Worm (Caenorhabditis elegans): Measurements from ENCODE around the gene K02A6.2.
"Not testable (repeated sequence)": the region's sequence is repeated elsewhere in the genome, so short reads cannot be mapped to it uniquely, and the experiment has no call there.

K02A6.2 gene

ce11 chrX:8200206-8200605 lies 24.6 kb downstream of the K02A6.2 start:
- TF ChIP-seq nhr-25 (tag; optimal IDR thresholded peaks at IDR 0.05) (peak; percentile 81), lin-15B (tag; optimal IDR thresholded peaks at IDR 0.05) (no peak), nhr-23 (tag; optimal IDR thresholded peaks at IDR 0.05) (peak; percentile 65)

DNA sequence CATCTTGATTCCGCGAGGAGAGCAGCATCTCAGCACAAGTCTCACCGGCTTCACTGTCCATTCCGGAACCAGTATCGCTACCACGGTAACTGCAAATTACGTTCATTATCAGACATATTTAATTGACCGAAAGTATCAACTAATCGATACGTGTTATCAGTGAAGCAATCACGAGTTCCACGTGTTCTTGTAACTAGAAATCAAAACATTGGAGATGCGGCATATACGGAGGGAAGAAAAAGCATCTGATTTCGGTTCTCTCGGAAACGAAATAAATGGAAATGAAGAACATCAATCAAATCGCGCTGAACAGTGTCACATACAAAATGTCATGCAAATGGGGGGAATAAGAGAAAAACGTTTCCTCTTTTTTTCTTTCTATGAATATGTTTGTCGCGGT lies 31.6 kb downstream of the K02A6.2 start:
- no peak for TF ChIP-seq eor-1 (tag; optimal IDR thresholded peaks at IDR 0.05)
- peak; percentile 56 for TF ChIP-seq elt-2 (tag; optimal IDR thresholded peaks at IDR 0.05)
- TF ChIP-seq ZK546.5 (tag; optimal IDR thresholded peaks at IDR 0.05): no peak
- no peak for TF ChIP-seq aly-2 (tag; optimal IDR thresholded peaks at IDR 0.05)
- peak; percentile 16 for TF ChIP-seq ceh-28 (tag; optimal IDR thresholded peaks at IDR 0.05)
- peak; percentile 18 for TF ChIP-seq egl-5 (tag; optimal IDR thresholded peaks at IDR 0.05)
- no peak for TF ChIP-seq nhr-11 (tag; optimal IDR thresholded peaks at IDR 0.05)
- peak; percentile 4 for TF ChIP-seq pha-4 (tag; optimal IDR thresholded peaks at IDR 0.05)
- TF ChIP-seq snpc-4 (tag; optimal IDR thresholded peaks at IDR 0.05): no peak
- TF ChIP-seq ama-1 (optimal IDR thresholded peaks at IDR 0.05): peak; percentile 2

- TF ChIP-seq unc-39 (tag; optimal IDR thresholded peaks at IDR 0.05) (no peak), lin-39 (tag; optimal IDR thresholded peaks at IDR 0.05) (no peak), R02D3.7 (tag; optimal IDR thresholded peaks at IDR 0.05) (no peak)
Measured at ce11 chrX:8185037-8185436, 39.8 kb downstream of the K02A6.2 start, which contains the start of gene C17H11.5. Gene C17H11.5, minus strand, starts transcription at chrX:8185137.

DNA sequence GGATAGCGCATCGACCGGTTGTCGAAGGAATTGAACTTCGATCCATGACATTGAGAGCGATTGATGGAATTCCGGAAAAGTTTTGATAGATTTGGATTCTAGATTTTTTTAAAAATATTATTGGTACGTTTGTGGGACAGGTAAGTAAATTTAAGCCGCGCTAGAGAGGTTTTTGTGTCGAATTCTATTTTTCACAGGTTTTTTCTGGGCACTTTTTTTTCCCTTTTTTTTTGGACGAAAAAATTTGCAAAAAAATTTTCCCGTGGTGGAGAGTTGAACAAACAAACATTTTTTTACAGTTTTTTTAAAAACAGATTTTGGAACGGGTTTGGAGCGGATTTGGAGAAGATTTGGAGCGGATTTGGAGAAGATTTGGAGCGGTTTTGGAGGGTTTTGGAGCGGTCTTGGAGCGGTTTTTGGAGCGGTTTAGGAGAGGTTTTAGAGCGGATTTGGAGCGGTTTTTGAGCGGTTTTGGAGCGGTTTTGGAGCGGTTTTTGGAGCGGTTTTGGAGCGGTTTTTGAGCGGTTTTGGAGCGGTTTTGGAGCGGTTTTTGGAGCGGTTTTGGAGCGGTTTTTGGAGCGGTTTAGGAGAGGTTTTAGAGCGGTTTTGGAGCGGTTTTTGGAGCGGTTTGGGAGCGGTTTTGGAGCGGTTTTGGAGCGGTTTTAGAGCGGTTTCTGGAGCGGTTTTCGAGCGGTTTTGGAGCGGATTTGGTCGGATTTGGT lies 43.1 kb downstream of the K02A6.2 start, which contains the start of gene C17H11.4:
TSS of gene C17H11.4 (minus strand) at position 51 of the 722 bp plus-strand sequence.
- not testable (repeated sequence) for TF ChIP-seq ztf-4, tbx-2, nhr-23 (tag; optimal IDR thresholded peaks at IDR 0.05)

Data from whole organism, L3 larva.